Worm (Caenorhabditis elegans) whole organism, late embryonic: Measurements from ENCODE around the gene oef-1.

Source experiments
- K02D7.2 ChIP-seq: sonication (generic microtip); optimal IDR thresholded peaks from 2 replicates; lab custom pipeline; 2017; ENCODE audit warnings: mild to moderate bottlenecking, missing genetic modification characterization, missing compliant biosample characterization
- T23F11.4 ChIP-seq: fragments of 200-800 bp; sonication (Bioruptor generic); optimal IDR thresholded peaks from 2 replicates; lab custom pipeline; 2018; ENCODE audit warnings: mild to moderate bottlenecking, missing genetic modification characterization, missing compliant biosample characterization
- ceh-19 ChIP-seq: fragments of 200-800 bp; sonication (Bioruptor generic); optimal IDR thresholded peaks from 2 replicates; lab custom pipeline; 2018; ENCODE audit warnings: mild to moderate bottlenecking, missing genetic modification characterization, missing compliant biosample characterization
- dmd-4 ChIP-seq: sonication (generic microtip); optimal IDR thresholded peaks from 2 replicates; lab custom pipeline; 2016; ENCODE audit warnings: borderline replicate concordance, missing genetic modification characterization, missing compliant biosample characterization
- elt-2 ChIP-seq: sonication (generic microtip); optimal IDR thresholded peaks from 2 replicates; lab custom pipeline; 2016; ENCODE audit warnings: missing genetic modification reagents, missing genetic modification characterization, missing compliant biosample characterization
- pha-4 ChIP-seq: fragments of 150-350 bp; optimal IDR thresholded peaks from 2 replicates; lab custom pipeline; 2018; ENCODE audit warnings: missing biosample characterization, missing genetic modification reagents, missing genetic modification characterization
- unc-42 ChIP-seq: sonication (generic microtip); optimal IDR thresholded peaks from 2 replicates; lab custom pipeline; 2016; ENCODE audit warnings: missing genotype, missing genetic modification characterization, missing compliant biosample characterization

ce11 chrIV:7556265-7556866, 8.1 kb downstream of the oef-1 start, which contains the start of the genes F49E8.7, F49E8.8 and nprl-2:
- TF ChIP-seq K02D7.2: no peak
- TF ChIP-seq dmd-4 (tag; lab: Kevin White, UChicago): no peak
- no peak for TF ChIP-seq pha-4
- TF ChIP-seq elt-2: no peak
- no peak for TF ChIP-seq unc-42
- no peak for TF ChIP-seq T23F11.4
- no peak for TF ChIP-seq ceh-19 (GFP tag; lab: Kevin White, UChicago)
